Worm (Caenorhabditis elegans): ENCODE measurements around the gene mrpl-51.

The mrpl-51 gene

ce11 chrIV:12046524-12047203 is 15.5 kb downstream of the mrpl-51 start, which contains the start of gene T12G3.2 (continued):
- TF ChIP-seq lin-29 (GFP tag; IDR thresholded peaks at IDR 0.05) (no peak), ceh-82 (tag; optimal IDR thresholded peaks at IDR 0.05) (no peak), T26A8.4 (GFP tag; IDR thresholded peaks at IDR 0.05) (0 out of 2 replicates have a peak, but pooled peaks have one; percentile 21), tag-97 (GFP tag; IDR thresholded peaks at IDR 0.05) (no peak), aha-1 (tag) (peak; percentile 76), Y48G9A.11 (GFP tag; IDR thresholded peaks at IDR 0.05) (no peak), F37D6.2 (tag; optimal IDR thresholded peaks at IDR 0.05) (no peak), hif-1 (tag; optimal IDR thresholded peaks at IDR 0.05) (peak in 1 of 2 experiments; percentile 3), nhr-6 (tag; optimal IDR thresholded peaks at IDR 0.05) (peak; percentile 21), ces-1 (GFP tag; optimal IDR thresholded peaks at IDR 0.05) (no peak), nhr-42 (GFP tag; IDR thresholded peaks at IDR 0.05) (no peak), fos-1 (tag; optimal IDR thresholded peaks at IDR 0.05) (no peak), nhr-28 (tag; optimal IDR thresholded peaks at IDR 0.05) (peak; percentile 89), egl-43 (GFP tag; IDR thresholded peaks at IDR 0.05) (no peak), F49E8.2 (tag; optimal IDR thresholded peaks at IDR 0.05; ENCODE audit: borderline replicate concordance) (no peak), nhr-48 (tag; optimal IDR thresholded peaks at IDR 0.05) (peak; percentile 42), nhr-77 (tag; optimal IDR thresholded peaks at IDR 0.05) (peak; percentile 64), lin-38 (GFP tag; IDR thresholded peaks at IDR 0.05) (no peak), unc-62 (GFP tag; optimal IDR thresholded peaks at IDR 0.05 in 1 of 2) (no peak), unc-62 (tag; optimal IDR thresholded peaks at IDR 0.05) (no peak), nhr-237 (tag; optimal IDR thresholded peaks at IDR 0.05) (no peak), hmg-1.1 (GFP tag; IDR thresholded peaks at IDR 0.05) (no peak), daf-8 (GFP tag; IDR thresholded peaks at IDR 0.05) (no peak), rbr-2 (tag; optimal IDR thresholded peaks at IDR 0.05) (no peak), mxl-3 (GFP tag; optimal IDR thresholded peaks at IDR 0.05) (peak; percentile 71), hlh-30 (tag; optimal IDR thresholded peaks at IDR 0.05; ENCODE audit: insufficient read depth) (peak; percentile 63), mes-2 (tag; optimal IDR thresholded peaks at IDR 0.05; ENCODE audit: poor library complexity, severe bottlenecking) (peak; percentile 48), nhr-10 (tag; optimal IDR thresholded peaks at IDR 0.05) (no peak), nhr-41 (GFP tag; IDR thresholded peaks at IDR 0.05) (peak; percentile 27; the same call in 1 of the 2 replicates), fkh-10 (GFP tag; optimal IDR thresholded peaks at IDR 0.05) (no peak), pqm-1 (tag; optimal IDR thresholded peaks at IDR 0.05) (peak; percentile 91), lsy-2 (tag; optimal IDR thresholded peaks at IDR 0.05) (peak in 1 of 2 experiments; percentile 35), unc-130 (GFP tag; optimal IDR thresholded peaks at IDR 0.05) (no peak), nhr-111 (GFP tag; optimal IDR thresholded peaks at IDR 0.05) (no peak)

ce11 chrIV:12047552-12048347 is 16.6 kb downstream of the mrpl-51 start, which contains the start of gene T12G3.4:
T12G3.4 (plus strand) TSS chrIV:12048256.
- TF ChIP-seq ztf-7 (tag; optimal IDR thresholded peaks at IDR 0.05), result no peak
- no peak for TF ChIP-seq pha-4 (GFP tag; IDR thresholded peaks at IDR 0.05)
- peak; percentile 68 for TF ChIP-seq pha-4 (tag; optimal IDR thresholded peaks at IDR 0.05)
- no peak for TF ChIP-seq T20F7.1 (GFP tag; optimal IDR thresholded peaks at IDR 0.05)
- TF ChIP-seq egl-43 (GFP tag; IDR thresholded peaks at IDR 0.05), result no peak

All from whole organism, L4 larva.